Worm (Caenorhabditis elegans) whole organism, L1 larva: Measurements from ENCODE around the gene nhr-201.

ENCODE experiments used
- ceh-63 ChIP-seq: fragments of 200-800 bp; sonication (Bioruptor generic); optimal IDR thresholded peaks from 2 replicates; lab custom pipeline; 2018; ENCODE audit warnings: mild to moderate bottlenecking, missing genetic modification characterization, missing compliant biosample characterization
- ceh-82 ChIP-seq, 3 experiments: fragments of 150-350 bp in 1 of 3; sonication (generic microtip) in 2 of 3; optimal IDR thresholded peaks; 2 replicates each; lab custom pipeline; 2014 to 2017; ENCODE audit warnings: missing biosample characterization in 3 of 3, missing genetic modification characterization in 3 of 3
- jun-1 ChIP-seq: fragments of 150-350 bp; optimal IDR thresholded peaks from 2 replicates; lab custom pipeline; 2014; ENCODE audit warnings: missing biosample characterization, missing genetic modification reagents, missing genetic modification characterization
- nhr-12 ChIP-seq: sonication (generic microtip); optimal IDR thresholded peaks from 2 replicates; lab custom pipeline; 2017; ENCODE audit warnings: missing biosample characterization, missing genetic modification characterization
- nhr-77 ChIP-seq: fragments of 150-350 bp; optimal IDR thresholded peaks from 2 replicates; lab custom pipeline; 2014; ENCODE audit warnings: missing biosample characterization, missing genetic modification characterization
- ztf-11 ChIP-seq, 2 experiments: sonication (generic microtip); optimal IDR thresholded peaks; 2 replicates each; lab custom pipeline; 2016 to 2017; ENCODE audit warnings: missing genetic modification characterization in 2 of 2, missing biosample characterization in 1 of 2, missing compliant biosample characterization in 1 of 2

DNA sequence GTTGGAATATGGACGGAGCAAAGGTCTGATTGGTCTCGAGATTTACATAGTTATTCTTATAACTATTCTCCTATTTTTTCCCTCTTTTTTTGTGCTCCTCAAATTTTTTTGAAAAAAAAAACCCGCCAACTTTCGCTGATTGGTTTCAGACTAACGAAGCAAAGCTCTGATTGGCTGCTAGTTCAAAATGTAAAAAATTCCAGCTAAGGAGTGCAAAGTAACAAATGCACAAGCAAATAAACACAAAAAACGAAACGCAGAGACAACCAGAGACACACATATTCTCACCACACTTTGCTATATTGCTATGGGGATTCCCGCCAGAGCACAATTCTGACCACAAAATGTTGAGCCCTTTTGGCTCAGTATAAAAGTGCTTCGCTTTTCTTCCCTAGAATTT lies 32.8 kb downstream of the nhr-201 start, which contains the start of gene T01G6.1:
- TF ChIP-seq nhr-77 (tag; lab: Kevin White, UChicago) (no peak), ztf-11 (tag; optimal IDR thresholded peaks at IDR 0.05; lab: Kevin White, UChicago) (no peak), ceh-82 (tag; optimal IDR thresholded peaks at IDR 0.05; lab: Kevin White, UChicago) (no peak), jun-1 (no peak), nhr-12 (tag; lab: Kevin White, UChicago) (no peak), ceh-63 (no peak)
